Worm (Caenorhabditis elegans) whole organism, early embryonic: Measurements from ENCODE around the gene T11F9.10.

Experiments
- aly-1 ChIP-seq: sonication (generic microtip); optimal IDR thresholded peaks from 2 replicates; lab custom pipeline; 2016; ENCODE audit warnings: missing genetic modification characterization, missing compliant biosample characterization
- hmbx-1 ChIP-seq: sonication (generic microtip); optimal IDR thresholded peaks from 2 replicates; lab custom pipeline; 2016; ENCODE audit warnings: mild to moderate bottlenecking, missing genetic modification characterization, missing compliant biosample characterization
- pes-1 ChIP-seq: fragments of 200-800 bp; sonication (Bioruptor generic); IDR thresholded peaks from 2 replicates; pipeline ENCODE4 v1.3.6; 2022; ENCODE audit warnings: missing genetic modification reagents, missing genetic modification characterization, missing compliant biosample characterization
- sea-1 ChIP-seq: fragments of 200-800 bp; sonication (Bioruptor generic); conservative IDR thresholded peaks from 2 replicates; pipeline ENCODE4 v1.3.6; 2022; ENCODE audit warnings: missing genetic modification characterization, missing compliant biosample characterization

- TF ChIP-seq hmbx-1, result no peak
- TF ChIP-seq pes-1, result no peak
- no peak for TF ChIP-seq sea-1 (GFP tag; lab: Robert Waterston, UW)
- no peak for TF ChIP-seq aly-1 (tag; lab: Kevin White, UChicago)
These were observed 47.6 kb upstream of the T11F9.10 start for ce11 chrV:11439202-11439601.
